Worm (Caenorhabditis elegans): ENCODE data around the gene B0303.14.

Gene B0303.14

DNA sequence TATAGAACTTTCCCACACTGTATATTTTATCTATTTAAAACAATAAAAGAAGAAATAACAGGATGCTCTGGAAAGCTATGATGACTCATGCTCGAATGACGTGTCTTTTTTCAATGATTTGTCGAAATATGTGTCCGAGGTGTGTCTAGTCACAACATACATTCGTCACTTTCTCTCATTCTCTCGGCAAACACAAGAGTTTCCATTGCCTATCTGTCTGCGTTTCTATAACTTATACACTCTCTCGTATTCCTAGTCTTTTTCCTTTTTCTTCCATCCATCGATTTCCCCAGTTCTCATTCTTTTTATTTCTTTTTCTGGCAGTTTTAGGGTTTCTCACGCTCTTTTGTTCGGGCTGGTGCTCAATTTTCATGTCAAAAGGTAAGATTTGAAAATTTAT, 19.3 kb downstream of the B0303.14 start:
- TF ChIP-seq athp-1 (tag; optimal IDR thresholded peaks at IDR 0.05), result no peak
- no peak for TF ChIP-seq repo-1 (tag; optimal IDR thresholded peaks at IDR 0.05)
- no peak for TF ChIP-seq madf-8 (GFP tag; conservative IDR thresholded peaks at IDR 0.05)
- TF ChIP-seq rpc-1 (optimal IDR thresholded peaks at IDR 0.05), result no peak
- no peak for TF ChIP-seq rpc-1 (tag; optimal IDR thresholded peaks at IDR 0.05)
- TF ChIP-seq akir-1 (GFP tag; optimal IDR thresholded peaks at IDR 0.05), result no peak
- TF ChIP-seq F39B2.1 (GFP tag; IDR thresholded peaks at IDR 0.05), result no peak
- no peak for TF ChIP-seq cebp-1 (GFP tag; IDR thresholded peaks at IDR 0.05)
- peak; percentile 39 for TF ChIP-seq cebp-1 (tag; optimal IDR thresholded peaks at IDR 0.05)
- TF ChIP-seq F23B12.7 (tag; optimal IDR thresholded peaks at IDR 0.05; ENCODE audit: insufficient read depth), result no peak
- TF ChIP-seq bed-2 (GFP tag; IDR thresholded peaks at IDR 0.05), result no peak
- no peak for TF ChIP-seq rec-8 (tag; optimal IDR thresholded peaks at IDR 0.05)
- TF ChIP-seq ztf-22 (GFP tag; optimal IDR thresholded peaks at IDR 0.05), result no peak
- TF ChIP-seq tbx-9 (tag; optimal IDR thresholded peaks at IDR 0.05; ENCODE audit: borderline replicate concordance), result no peak
- TF ChIP-seq ztf-6 (GFP tag; IDR thresholded peaks at IDR 0.05), result no peak
- no peak for TF ChIP-seq Y95B8A.8 (GFP tag; IDR thresholded peaks at IDR 0.05)
- no peak for TF ChIP-seq chd-7 (tag; optimal IDR thresholded peaks at IDR 0.05)
- no peak for TF ChIP-seq F22D6.2 (tag; optimal IDR thresholded peaks at IDR 0.05)
- TF ChIP-seq ets-4 (GFP tag; optimal IDR thresholded peaks at IDR 0.05), result no peak
- TF ChIP-seq fkh-3 (tag; optimal IDR thresholded peaks at IDR 0.05), result no peak
- TF ChIP-seq let-607 (tag; optimal IDR thresholded peaks at IDR 0.05), result peak; percentile 21 to 81
- no peak for TF ChIP-seq lag-1 (GFP tag; IDR thresholded peaks at IDR 0.05)
- no peak for TF ChIP-seq snpc-1.3 (tag; optimal IDR thresholded peaks at IDR 0.05; ENCODE audit: insufficient read depth)
- no peak for TF ChIP-seq tlf-1 (GFP tag; optimal IDR thresholded peaks at IDR 0.05)
- TF ChIP-seq C06A6.2 (GFP tag; conservative IDR thresholded peaks at IDR 0.05), result no peak
- TF ChIP-seq ZK185.1 (tag; optimal IDR thresholded peaks at IDR 0.05; ENCODE audit: poor library complexity, severe bottlenecking), result peak; percentile 17
- TF ChIP-seq mxl-1 (tag; optimal IDR thresholded peaks at IDR 0.05), result no peak
- no peak for TF ChIP-seq mel-28 (tag; optimal IDR thresholded peaks at IDR 0.05; ENCODE audit: borderline replicate concordance)
- TF ChIP-seq tbp1 (GFP tag; optimal IDR thresholded peaks at IDR 0.05), result no peak
- TF ChIP-seq nhr-80 (tag; optimal IDR thresholded peaks at IDR 0.05), result peak; percentile 22
- no peak for TF ChIP-seq hrde-1 (tag; optimal IDR thresholded peaks at IDR 0.05; ENCODE audit: borderline replicate concordance)
- no peak for TF ChIP-seq K12H6.12 (tag; optimal IDR thresholded peaks at IDR 0.05)
- TF ChIP-seq hmg-1.2 (GFP tag; IDR thresholded peaks at IDR 0.05), result peak; percentile 87
- TF ChIP-seq nfyb-1 (GFP tag; IDR thresholded peaks at IDR 0.05), result no peak
- TF ChIP-seq C17E4.6 (GFP tag; IDR thresholded peaks at IDR 0.05), result no peak
- no peak for TF ChIP-seq die-1 (tag; optimal IDR thresholded peaks at IDR 0.05)
- no peak for TF ChIP-seq hlh-26 (GFP tag; conservative IDR thresholded peaks at IDR 0.05)
- no peak for TF ChIP-seq snpc-3.4 (tag; optimal IDR thresholded peaks at IDR 0.05)
- peak; percentile 3 for TF ChIP-seq attf-5 (GFP tag; optimal IDR thresholded peaks at IDR 0.05)
- no peak for TF ChIP-seq lin-40 (tag; optimal IDR thresholded peaks at IDR 0.05)
- no peak for TF ChIP-seq F57C9.4 (tag; optimal IDR thresholded peaks at IDR 0.05)
- no peak for TF ChIP-seq egl-18 (GFP tag; IDR thresholded peaks at IDR 0.05)
